Worm (Caenorhabditis elegans): ENCODE data around the gene dnj-8.

dnj-8 gene

ce11 chrII:6562203-6562867, 35.5 kb downstream of the dnj-8 start:
- TF ChIP-seq nhr-85 (tag) (peak; percentile 57), grh-1 (GFP tag; IDR thresholded peaks at IDR 0.05) (no peak), blmp-1 (tag; optimal IDR thresholded peaks at IDR 0.05) (peak; percentile 65), elt-3 (tag; optimal IDR thresholded peaks at IDR 0.05) (peak in 1 of 6 experiments; percentile 6), Y116A8C.19 (tag; optimal IDR thresholded peaks at IDR 0.05; ENCODE audit: borderline replicate concordance) (no peak), ama-1 (optimal IDR thresholded peaks at IDR 0.05) (peak; percentile 51), C34B4.2 (tag; optimal IDR thresholded peaks at IDR 0.05) (no peak), hlh-4 (tag; optimal IDR thresholded peaks at IDR 0.05) (no peak), nhr-20 (tag; optimal IDR thresholded peaks at IDR 0.05) (no peak), skn-1 (tag; optimal IDR thresholded peaks at IDR 0.05) (peak; percentile 0), lin-14 (GFP tag; optimal IDR thresholded peaks at IDR 0.05) (peak; percentile 65)

- TF ChIP-seq lsy-2 (tag; optimal IDR thresholded peaks at IDR 0.05) (peak in 1 of 2 experiments; percentile 26), nhr-19 (GFP tag; conservative IDR thresholded peaks at IDR 0.05) (peak; percentile 36), mdl-1 (tag; optimal IDR thresholded peaks at IDR 0.05) (peak in 1 of 2 experiments; percentile 1), zip-4 (GFP tag; optimal IDR thresholded peaks at IDR 0.05) (no peak), Y116A8C.19 (tag; optimal IDR thresholded peaks at IDR 0.05; ENCODE audit: borderline replicate concordance) (no peak), efl-1 (optimal IDR thresholded peaks at IDR 0.05) (no peak), efl-1 (GFP tag; optimal IDR thresholded peaks at IDR 0.05 in 1 of 2) (no peak), ama-1 (optimal IDR thresholded peaks at IDR 0.05) (peak; percentile 14), rnt-1 (tag; optimal IDR thresholded peaks at IDR 0.05) (peak; percentile 16), nhr-84 (tag; optimal IDR thresholded peaks at IDR 0.05) (no peak), C16A3.4 (tag; optimal IDR thresholded peaks at IDR 0.05) (peak; percentile 20), snu-23 (GFP tag; optimal IDR thresholded peaks at IDR 0.05) (peak; percentile 11), nhr-20 (tag; optimal IDR thresholded peaks at IDR 0.05) (no peak), nhr-47 (tag; optimal IDR thresholded peaks at IDR 0.05) (no peak), lin-35 (GFP tag; optimal IDR thresholded peaks at IDR 0.05) (peak in 1 of 2 experiments; percentile 44)
Measured at ce11 chrII:6561300-6561699, 36.6 kb downstream of the dnj-8 start, which contains the start of gene F18C5.10. TSS of gene F18C5.10 (minus strand) at chrII:6561444.

ce11 chrII:6560291-6560690, 37.6 kb downstream of the dnj-8 start:
- no peak for TF ChIP-seq grh-1 (GFP tag; IDR thresholded peaks at IDR 0.05)
- TF ChIP-seq vab-15 (tag; optimal IDR thresholded peaks at IDR 0.05): no peak
- TF ChIP-seq pag-3 (tag; optimal IDR thresholded peaks at IDR 0.05; ENCODE audit: borderline replicate concordance, insufficient read depth): no peak
- no peak for TF ChIP-seq tlp-1 (tag; optimal IDR thresholded peaks at IDR 0.05)
- TF ChIP-seq lsy-2 (tag; optimal IDR thresholded peaks at IDR 0.05): no peak
- TF ChIP-seq xbp-1 (tag; optimal IDR thresholded peaks at IDR 0.05): no peak
- TF ChIP-seq sox-4 (tag; optimal IDR thresholded peaks at IDR 0.05): no peak
- no peak for TF ChIP-seq lin-35 (GFP tag; optimal IDR thresholded peaks at IDR 0.05)
- TF ChIP-seq ztf-4 (tag; optimal IDR thresholded peaks at IDR 0.05): no peak
- TF ChIP-seq sptf-1 (tag; optimal IDR thresholded peaks at IDR 0.05): no peak
- TF ChIP-seq C04F5.9 (tag; optimal IDR thresholded peaks at IDR 0.05): no peak
- TF ChIP-seq ceh-90 (tag; optimal IDR thresholded peaks at IDR 0.05): no peak
- TF ChIP-seq fkh-8 (tag; optimal IDR thresholded peaks at IDR 0.05): no peak

- TF ChIP-seq efl-1 (optimal IDR thresholded peaks at IDR 0.05) (no peak), efl-1 (GFP tag; optimal IDR thresholded peaks at IDR 0.05 in 1 of 2) (peak in 1 of 2 experiments; percentile 14), ama-1 (optimal IDR thresholded peaks at IDR 0.05) (peak; percentile 64), C34B4.2 (tag; optimal IDR thresholded peaks at IDR 0.05) (no peak), nhr-76 (tag; optimal IDR thresholded peaks at IDR 0.05) (no peak), lin-35 (GFP tag; optimal IDR thresholded peaks at IDR 0.05) (peak in 1 of 2 experiments; percentile 19)
Measured at ce11 chrII:6558887-6559286, 39.0 kb downstream of the dnj-8 start.

- TF ChIP-seq irx-1 (tag; optimal IDR thresholded peaks at IDR 0.05): no peak
- no peak for TF ChIP-seq rnt-1 (tag; optimal IDR thresholded peaks at IDR 0.05)
- TF ChIP-seq egl-27 (tag; optimal IDR thresholded peaks at IDR 0.05): no peak
- TF ChIP-seq jun-1 (tag; optimal IDR thresholded peaks at IDR 0.05): no peak
- TF ChIP-seq nhr-71 (tag; optimal IDR thresholded peaks at IDR 0.05): no peak
- no peak for TF ChIP-seq snu-23 (GFP tag; optimal IDR thresholded peaks at IDR 0.05)
- TF ChIP-seq mdl-1 (tag; optimal IDR thresholded peaks at IDR 0.05): no peak
- no peak for TF ChIP-seq nhr-76 (tag; optimal IDR thresholded peaks at IDR 0.05)
Measured at ce11 chrII:6554677-6555076, 43.2 kb downstream of the dnj-8 start, which contains the start of gene wrn-1. TSS of gene wrn-1 (plus strand) at chrII:6554977.
